Worm (Caenorhabditis elegans) whole organism, L1 larva: ENCODE data around the gene C25F9.13.

ENCODE experiments used
- C16A3.4 ChIP-seq: fragments of 150-350 bp; optimal IDR thresholded peaks from 2 replicates; lab custom pipeline; 2014; ENCODE audit warnings: missing biosample characterization, missing genetic modification characterization
- ama-1 ChIP-seq: fragments of 150-350 bp; optimal IDR thresholded peaks from 2 replicates; lab custom pipeline; 2014
- ceh-63 ChIP-seq: fragments of 200-800 bp; sonication (Bioruptor generic); optimal IDR thresholded peaks from 2 replicates; lab custom pipeline; 2018; ENCODE audit warnings: mild to moderate bottlenecking, missing genetic modification characterization, missing compliant biosample characterization
- ceh-8 ChIP-seq: fragments of 200-800 bp; sonication (Bioruptor generic); optimal IDR thresholded peaks from 2 replicates; lab custom pipeline; 2018; ENCODE audit warnings: mild to moderate bottlenecking, missing genetic modification characterization, moderate library complexity, missing compliant biosample characterization
- ces-1 ChIP-seq: fragments of 150-350 bp; optimal IDR thresholded peaks from 2 replicates; lab custom pipeline; 2014; ENCODE audit warnings: missing biosample characterization, missing genetic modification reagents, missing genetic modification characterization
- efl-1 ChIP-seq, 4 experiments: fragments of 150-350 bp; optimal IDR thresholded peaks in 3 of 4; peaks in 1 of 4; 1 replicate in 1 of 4; 2 replicates in 3 of 4; lab custom pipeline; 2014; ENCODE audit warnings: missing biosample characterization in 2 of 4, missing genetic modification characterization in 2 of 4, missing genetic modification reagents in 2 of 4
- egl-13 ChIP-seq: sonication (generic microtip); optimal IDR thresholded peaks from 2 replicates; lab custom pipeline; 2016; ENCODE audit warnings: missing genotype, missing genetic modification reagents, missing genetic modification characterization, missing compliant biosample characterization
- elt-2 ChIP-seq: sonication (generic microtip); optimal IDR thresholded peaks from 2 replicates; lab custom pipeline; 2016; ENCODE audit warnings: missing genetic modification characterization, mild to moderate bottlenecking, inconsistent platforms, missing compliant biosample characterization, missing genetic modification reagents
- ets-5 ChIP-seq: fragments of 200-800 bp; sonication (Bioruptor generic); IDR thresholded peaks from 2 replicates; pipeline ENCODE4 v1.3.6; 2022; ENCODE audit warnings: missing genetic modification characterization, missing compliant biosample characterization
- grh-1 ChIP-seq: fragments of 200-800 bp; sonication (Bioruptor generic); IDR thresholded peaks from 2 replicates; pipeline ENCODE4 v1.3.6; 2022; ENCODE audit warnings: missing genetic modification reagents, missing genetic modification characterization, missing compliant biosample characterization
- hlh-17 ChIP-seq: fragments of 200-800 bp; sonication (Bioruptor generic); optimal IDR thresholded peaks from 2 replicates; lab custom pipeline; 2018; ENCODE audit warnings: missing genetic modification characterization, mild to moderate bottlenecking, missing compliant biosample characterization, moderate library complexity, borderline replicate concordance
- hpl-2 ChIP-seq: fragments of 150-350 bp; optimal IDR thresholded peaks from 2 replicates; lab custom pipeline; 2014; ENCODE audit warnings: missing biosample characterization, missing genetic modification reagents, missing genetic modification characterization
- jun-1 ChIP-seq: fragments of 150-350 bp; optimal IDR thresholded peaks from 2 replicates; lab custom pipeline; 2014; ENCODE audit warnings: missing biosample characterization, missing genetic modification reagents, missing genetic modification characterization
- lsy-2 ChIP-seq, 2 experiments: fragments of 150-350 bp; optimal IDR thresholded peaks; 2 replicates each; lab custom pipeline; 2014; ENCODE audit warnings: missing biosample characterization in 2 of 2, missing genetic modification characterization in 2 of 2
- mab-9 ChIP-seq: fragments of 200-800 bp; sonication (Bioruptor generic); IDR thresholded peaks from 2 replicates; pipeline ENCODE4 v1.3.6; 2022; ENCODE audit warnings: missing genetic modification reagents, missing genetic modification characterization, missing compliant biosample characterization
- nhr-12 ChIP-seq: sonication (generic microtip); optimal IDR thresholded peaks from 2 replicates; lab custom pipeline; 2017; ENCODE audit warnings: missing biosample characterization, missing genetic modification characterization
- nhr-19 ChIP-seq: fragments of 200-800 bp; sonication (Bioruptor generic); conservative IDR thresholded peaks from 2 replicates; pipeline ENCODE4 v1.3.6; 2022; ENCODE audit warnings: missing genetic modification characterization, missing compliant biosample characterization
- nhr-20 ChIP-seq: sonication (generic microtip); optimal IDR thresholded peaks from 2 replicates; lab custom pipeline; 2016; ENCODE audit warnings: mild to moderate bottlenecking, missing genetic modification characterization, missing compliant biosample characterization
- nhr-28 ChIP-seq: fragments of 150-350 bp; optimal IDR thresholded peaks from 2 replicates; lab custom pipeline; 2014; ENCODE audit warnings: missing biosample characterization, missing genetic modification characterization
- nhr-71 ChIP-seq: sonication (generic microtip); optimal IDR thresholded peaks from 2 replicates; lab custom pipeline; 2016; ENCODE audit warnings: mild to moderate bottlenecking, missing genetic modification characterization, moderate library complexity, missing compliant biosample characterization
- nhr-76 ChIP-seq: sonication (generic microtip); optimal IDR thresholded peaks from 2 replicates; lab custom pipeline; 2017; ENCODE audit warnings: missing biosample characterization, missing genetic modification characterization
- nhr-85 ChIP-seq: sonication (generic microtip); peaks from one replicate; lab custom pipeline; 2016; ENCODE audit warnings: missing genetic modification characterization, inconsistent platforms, missing compliant biosample characterization
- nhr-90 ChIP-seq: sonication (generic microtip); optimal IDR thresholded peaks from 2 replicates; lab custom pipeline; 2016; ENCODE audit warnings: mild to moderate bottlenecking, missing genetic modification characterization, missing compliant biosample characterization; ENCODE audit not compliant: poor library complexity
- pag-3 ChIP-seq: sonication (generic microtip); optimal IDR thresholded peaks from 2 replicates; lab custom pipeline; 2017; ENCODE audit warnings: missing genetic modification characterization, mild to moderate bottlenecking, missing compliant biosample characterization, antibody characterized with exemption, borderline replicate concordance; ENCODE audit not compliant: insufficient read depth
- rnt-1 ChIP-seq: sonication (generic microtip); optimal IDR thresholded peaks from 2 replicates; lab custom pipeline; 2016; ENCODE audit warnings: mild to moderate bottlenecking, missing genetic modification characterization, moderate library complexity, missing compliant biosample characterization
- snu-23 ChIP-seq: sonication (generic microtip); optimal IDR thresholded peaks from 2 replicates; lab custom pipeline; 2016; ENCODE audit warnings: missing genetic modification characterization, missing compliant biosample characterization
- sup-37 ChIP-seq: fragments of 200-800 bp; sonication (Bioruptor generic); optimal IDR thresholded peaks from 2 replicates; lab custom pipeline; 2018; ENCODE audit warnings: mild to moderate bottlenecking, missing genetic modification characterization, missing compliant biosample characterization
- swsn-7 ChIP-seq: sonication (generic microtip); optimal IDR thresholded peaks from 2 replicates; lab custom pipeline; 2016; ENCODE audit warnings: missing genetic modification characterization, missing compliant biosample characterization
- tlp-1 ChIP-seq: fragments of 150-350 bp; optimal IDR thresholded peaks from 2 replicates; lab custom pipeline; 2014; ENCODE audit warnings: missing biosample characterization, missing genetic modification characterization
- unc-62 ChIP-seq: fragments of 150-350 bp; optimal IDR thresholded peaks from 2 replicates; lab custom pipeline; 2014; ENCODE audit warnings: missing biosample characterization, missing genetic modification reagents, missing genetic modification characterization
- xbp-1 ChIP-seq: sonication (generic microtip); optimal IDR thresholded peaks from 2 replicates; lab custom pipeline; 2016; ENCODE audit warnings: missing genetic modification characterization, missing compliant biosample characterization
- zag-1 ChIP-seq: fragments of 150-350 bp; optimal IDR thresholded peaks from 2 replicates; lab custom pipeline; 2014; ENCODE audit warnings: missing biosample characterization, missing genetic modification characterization
- zip-4 ChIP-seq: fragments of 200-800 bp; sonication (Bioruptor generic); optimal IDR thresholded peaks from 2 replicates; lab custom pipeline; 2018; ENCODE audit warnings: mild to moderate bottlenecking, missing genetic modification characterization, moderate library complexity, missing compliant biosample characterization
- ztf-4 ChIP-seq: fragments of 150-350 bp; optimal IDR thresholded peaks from 2 replicates; lab custom pipeline; 2014; ENCODE audit warnings: missing biosample characterization, missing genetic modification characterization

The C25F9.13 gene

DNA sequence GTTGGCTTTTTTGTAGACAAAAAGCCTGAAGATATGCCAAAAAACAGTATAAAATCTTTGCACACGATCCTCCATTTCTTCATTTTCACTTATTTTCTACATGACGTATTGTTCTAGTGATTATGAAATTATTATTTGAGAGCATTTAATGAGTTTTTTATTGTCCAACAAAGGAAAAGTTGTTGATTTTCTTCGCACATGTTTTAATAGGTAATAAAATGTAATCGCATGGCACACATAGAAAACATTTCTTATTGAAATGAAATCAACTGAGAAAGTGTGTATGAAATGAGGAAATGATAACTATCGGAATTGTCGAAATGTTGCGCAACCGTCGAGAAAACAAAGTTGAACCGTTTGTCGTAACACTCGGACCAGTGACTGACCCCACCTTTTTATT is 2.6 kb upstream of the C25F9.13 start:
- TF ChIP-seq nhr-28 (tag; lab: Kevin White, UChicago): no peak
- no peak for TF ChIP-seq sup-37 (GFP tag; lab: Kevin White, UChicago)
- peak; percentile 32 for TF ChIP-seq elt-2 (tag; lab: Kevin White, UChicago)
- peak; percentile 62 for TF ChIP-seq tlp-1 (tag; lab: Kevin White, UChicago)
- no peak for TF ChIP-seq ceh-8
- no peak for TF ChIP-seq xbp-1 (tag; lab: Kevin White, UChicago)
- TF ChIP-seq ces-1 (GFP tag; lab: Kevin White, UChicago): no peak
- TF ChIP-seq swsn-7: no peak
- no peak for TF ChIP-seq pag-3 (tag; lab: Kevin White, UChicago)
- no peak for TF ChIP-seq efl-1 (optimal IDR thresholded peaks at IDR 0.05; lab: Kevin White, UChicago)
- peak in 1 of 2 experiments; percentile 9 for TF ChIP-seq efl-1 (GFP tag; optimal IDR thresholded peaks at IDR 0.05 in 1 of 2; lab: Kevin White, UChicago)
- TF ChIP-seq nhr-85 (tag; lab: Kevin White, UChicago): no peak

DNA sequence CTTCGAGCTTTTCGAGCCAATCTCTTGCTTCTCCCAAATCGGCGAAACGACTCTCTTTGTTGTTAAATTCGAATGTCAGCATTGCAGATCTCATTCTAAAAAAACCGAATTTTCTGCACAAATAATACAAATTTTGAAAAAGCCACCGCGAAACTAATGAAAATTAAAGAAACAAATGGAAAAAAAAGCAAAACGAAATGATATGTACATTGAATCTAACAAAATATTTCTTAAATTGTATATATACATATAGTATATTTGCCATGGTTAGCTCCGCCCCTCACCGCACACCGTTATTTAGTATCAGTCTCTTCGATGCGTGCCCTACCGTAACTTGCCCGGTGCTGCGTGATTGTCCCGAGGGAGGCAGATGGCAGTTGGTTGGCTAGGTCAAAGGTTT is 1.8 kb upstream of the C25F9.13 start, which contains the start of gene srw-86:
Gene srw-86 (minus strand): TSS at position 101 of the 400 bp plus-strand sequence.
- no peak for TF ChIP-seq ama-1
- no peak for TF ChIP-seq lsy-2 (tag; optimal IDR thresholded peaks at IDR 0.05; lab: Kevin White, UChicago)
- TF ChIP-seq nhr-76 (tag; lab: Kevin White, UChicago): no peak
- no peak for TF ChIP-seq zag-1
- no peak for TF ChIP-seq hlh-17 (GFP tag; lab: Kevin White, UChicago)
- TF ChIP-seq nhr-90 (tag; lab: Kevin White, UChicago): no peak
- TF ChIP-seq snu-23 (GFP tag; lab: Kevin White, UChicago): no peak
- TF ChIP-seq nhr-19 (GFP tag; lab: Robert Waterston, UW): no peak
- no peak for TF ChIP-seq nhr-71 (tag; lab: Kevin White, UChicago)
- no peak for TF ChIP-seq swsn-7
- TF ChIP-seq unc-62: no peak
- TF ChIP-seq ets-5 (GFP tag; lab: Robert Waterston, UW): no peak
- TF ChIP-seq zip-4 (GFP tag; lab: Kevin White, UChicago): no peak
- no peak for TF ChIP-seq ces-1 (GFP tag; lab: Kevin White, UChicago)
- no peak for TF ChIP-seq rnt-1 (tag; lab: Kevin White, UChicago)
- TF ChIP-seq ceh-63 (GFP tag; lab: Kevin White, UChicago): no peak
- TF ChIP-seq mab-9 (GFP tag; lab: Robert Waterston, UW): no peak
- TF ChIP-seq jun-1 (tag; lab: Kevin White, UChicago): no peak

DNA sequence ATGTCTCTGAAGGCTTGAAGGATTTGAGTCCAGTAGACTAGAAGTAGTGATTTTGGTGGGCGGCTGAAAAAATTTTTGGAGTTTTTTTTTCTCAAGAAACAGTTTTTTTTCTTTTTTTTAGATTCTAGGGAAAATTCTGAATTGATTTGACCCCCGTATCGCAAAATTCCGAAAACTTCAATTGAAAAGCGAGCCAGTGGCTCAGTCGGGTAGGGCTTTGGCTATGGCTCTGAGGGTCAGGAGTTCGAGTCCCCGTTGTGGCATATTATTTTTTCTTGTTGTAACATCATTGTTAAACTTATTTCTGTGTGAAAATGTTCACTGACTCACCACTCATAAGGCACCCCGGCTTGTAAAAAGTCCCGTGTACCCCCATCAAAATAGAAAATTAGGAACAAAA is 386 bp downstream of the C25F9.13 start:
- TF ChIP-seq egl-13 (tag; lab: Kevin White, UChicago) (no peak), ama-1 (no peak), C16A3.4 (no peak), ztf-4 (tag; lab: Kevin White, UChicago) (no peak), tlp-1 (tag; lab: Kevin White, UChicago) (no peak), nhr-12 (no peak), mab-9 (GFP tag; lab: Robert Waterston, UW) (no peak), nhr-20 (tag; lab: Kevin White, UChicago) (no peak), nhr-85 (tag; lab: Kevin White, UChicago) (no peak), hpl-2 (GFP tag; lab: Kevin White, UChicago) (no peak), zip-4 (GFP tag; lab: Kevin White, UChicago) (no peak)
- TF ChIP-seq, all 84 proteins: peak for 0

DNA sequence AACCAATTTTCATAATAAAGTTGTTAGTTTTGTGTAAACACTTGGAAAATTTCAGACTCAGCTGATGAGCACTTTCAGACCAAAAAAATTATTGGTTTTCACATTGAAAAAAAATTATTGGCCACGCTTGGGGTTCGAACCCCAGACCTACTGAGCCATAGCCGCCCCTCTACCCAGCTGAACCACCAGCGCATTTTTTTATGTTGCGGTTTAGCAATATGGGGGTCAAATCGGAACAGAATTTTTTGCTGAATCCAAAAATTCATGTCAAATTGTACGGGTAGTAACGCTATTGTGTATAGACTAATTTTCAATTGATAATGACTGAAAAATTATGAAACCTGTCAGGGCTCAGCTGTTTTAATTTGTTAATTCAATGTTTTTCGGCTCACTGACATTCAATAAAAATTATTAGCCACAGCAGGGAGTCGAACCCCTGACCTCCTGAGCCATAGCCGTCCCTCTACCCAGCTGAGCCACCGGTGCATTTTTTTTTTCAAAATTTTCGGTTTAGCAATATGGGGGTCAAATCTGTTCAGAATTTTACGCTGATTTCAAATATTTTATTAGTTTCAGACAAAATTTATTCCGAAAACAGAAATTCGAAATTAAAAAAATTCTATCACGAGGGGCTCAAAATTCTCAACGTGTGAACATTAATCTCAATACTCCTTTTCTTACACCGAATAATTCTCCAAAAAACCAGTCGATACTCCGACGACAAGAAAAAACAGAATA is 2.0 kb downstream of the C25F9.13 start:
- no peak for TF ChIP-seq efl-1 (optimal IDR thresholded peaks at IDR 0.05; lab: Kevin White, UChicago)
- TF ChIP-seq efl-1 (GFP tag; optimal IDR thresholded peaks at IDR 0.05 in 1 of 2; lab: Kevin White, UChicago): peak in 1 of 2 experiments; percentile 52
- TF ChIP-seq nhr-85 (tag; lab: Kevin White, UChicago): peak; percentile 42
- no peak for TF ChIP-seq grh-1 (GFP tag; lab: Robert Waterston, UW)
- no peak for TF ChIP-seq mab-9 (GFP tag; lab: Robert Waterston, UW)
- TF ChIP-seq, all 84 proteins: peak for 2
